Worm (Caenorhabditis elegans) whole organism, dauer: Measurements from ENCODE around the gene best-24.

Source experiments
- unc-62 ChIP-seq: sonication (generic microtip); optimal IDR thresholded peaks from 2 replicates; lab custom pipeline; 2017; ENCODE audit warnings: missing biosample characterization, missing genetic modification reagents, missing genetic modification characterization

Gene best-24

ce11 chrIII:7882900-7883299 is 17.9 kb upstream of the best-24 start, which contains the start of gene ZK688.9:
Gene ZK688.9 (minus strand): TSS chrIII:7883000.
- TF ChIP-seq unc-62 (GFP tag; lab: Kevin White, UChicago), result no peak

- TF ChIP-seq unc-62 (GFP tag; lab: Kevin White, UChicago), result no peak
Observed at ce11 chrIII:7884863-7885262, 16.0 kb upstream of the best-24 start, which contains the start of gene ZK688.11. Gene ZK688.11 (minus strand): TSS chrIII:7884963.

DNA sequence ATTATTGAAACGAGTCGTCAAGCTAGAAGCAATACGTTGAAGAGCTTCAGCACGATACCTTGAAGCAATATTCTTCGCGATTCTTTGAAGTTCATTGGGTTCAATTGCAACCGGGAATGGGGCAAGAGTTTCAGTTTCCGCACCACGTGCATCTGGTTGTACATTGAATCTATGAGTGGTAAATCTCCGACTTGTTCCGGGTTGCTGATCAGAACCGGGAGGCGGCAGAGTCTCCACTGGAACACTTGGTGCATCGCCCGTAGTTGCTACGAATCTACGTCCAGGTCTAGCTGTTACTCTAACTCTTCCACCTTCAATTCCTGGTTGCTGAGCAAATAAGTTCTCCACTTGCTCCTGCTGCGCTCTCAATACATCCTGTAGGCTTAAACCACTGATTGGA is 11.8 kb upstream of the best-24 start:
- TF ChIP-seq unc-62 (GFP tag; lab: Kevin White, UChicago), result no peak

ce11 chrIII:7891573-7892306 is 9.1 kb upstream of the best-24 start, which contains the start of the genes ZK688.5 and fahd-1:
Gene ZK688.5 (minus strand): TSS chrIII:7891623.
Gene fahd-1 (plus strand): TSS chrIII:7892256.
- TF ChIP-seq unc-62 (GFP tag; lab: Kevin White, UChicago), result no peak

DNA sequence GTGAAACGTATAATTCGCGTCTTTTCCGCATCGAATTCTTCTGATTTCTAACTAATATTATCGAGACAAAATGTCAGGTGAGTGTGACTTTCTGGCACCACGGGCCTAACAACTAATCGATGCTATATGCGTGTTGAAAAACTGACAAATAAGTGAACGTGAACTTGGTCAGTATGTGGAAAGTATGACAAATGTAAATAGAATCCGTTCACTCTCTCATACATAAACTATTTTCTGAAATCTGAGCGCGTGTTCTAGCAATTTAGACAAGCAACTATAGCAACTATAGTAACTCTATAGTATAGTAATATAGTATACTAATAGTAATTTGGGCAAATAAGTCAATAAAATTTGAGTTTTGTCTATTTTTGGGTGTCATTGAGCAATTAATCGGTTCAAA is 8.5 kb upstream of the best-24 start:
- no peak for TF ChIP-seq unc-62 (GFP tag; lab: Kevin White, UChicago)

DNA sequence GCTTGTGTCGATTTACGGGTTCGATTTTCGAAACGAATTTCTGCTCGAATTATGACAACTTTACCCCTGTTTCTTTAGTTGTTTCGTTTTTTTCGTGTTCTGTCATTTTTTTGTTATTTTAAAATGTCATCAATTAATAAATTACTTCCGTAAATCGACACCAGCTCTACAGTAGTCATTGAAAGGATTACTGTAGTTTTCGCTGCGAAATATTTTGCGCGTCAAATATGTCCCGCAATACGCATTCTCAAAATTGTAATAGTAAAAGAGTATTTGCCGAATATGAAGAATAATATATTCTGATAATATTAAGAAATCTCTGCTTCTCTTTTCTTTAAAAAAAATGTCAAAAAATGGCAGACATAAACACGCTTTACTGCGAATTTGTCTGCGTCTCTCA is 7.6 kb upstream of the best-24 start:
- TF ChIP-seq unc-62 (GFP tag; lab: Kevin White, UChicago), result no peak

- TF ChIP-seq unc-62 (GFP tag; lab: Kevin White, UChicago), result no peak
Observed at ce11 chrIII:7894724-7895123, 6.1 kb upstream of the best-24 start, which contains the start of gene ZK688.4. Gene ZK688.4 (plus strand): TSS chrIII:7895024.

ce11 chrIII:7896925-7897324 is 3.9 kb upstream of the best-24 start, which contains the start of gene ZK688.10:
Gene ZK688.10 (minus strand): TSS chrIII:7897025.
- no peak for TF ChIP-seq unc-62 (GFP tag; lab: Kevin White, UChicago)

- no peak for TF ChIP-seq unc-62 (GFP tag; lab: Kevin White, UChicago)
Observed at ce11 chrIII:7897733-7898132, 3.1 kb upstream of the best-24 start.

DNA sequence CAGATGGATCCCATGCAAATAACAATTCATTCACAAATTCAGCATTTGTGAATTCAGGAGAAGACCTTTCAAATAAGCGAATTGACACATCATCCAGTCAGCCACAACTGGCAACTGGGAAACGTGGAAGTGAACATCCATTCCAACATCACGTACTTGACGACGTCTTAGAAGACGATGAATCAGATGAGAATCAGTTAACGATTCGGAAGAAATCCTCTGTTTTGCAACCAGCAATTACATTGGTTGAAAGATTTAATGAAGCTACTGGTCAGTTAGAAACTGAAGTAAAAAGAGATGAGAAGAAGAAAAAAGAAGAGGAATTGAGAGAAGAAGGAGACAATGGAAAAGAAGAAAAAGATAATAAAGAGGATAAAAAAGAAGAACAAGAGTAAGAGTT is 2.6 kb downstream of the best-24 start:
- TF ChIP-seq unc-62 (GFP tag; lab: Kevin White, UChicago), result no peak

DNA sequence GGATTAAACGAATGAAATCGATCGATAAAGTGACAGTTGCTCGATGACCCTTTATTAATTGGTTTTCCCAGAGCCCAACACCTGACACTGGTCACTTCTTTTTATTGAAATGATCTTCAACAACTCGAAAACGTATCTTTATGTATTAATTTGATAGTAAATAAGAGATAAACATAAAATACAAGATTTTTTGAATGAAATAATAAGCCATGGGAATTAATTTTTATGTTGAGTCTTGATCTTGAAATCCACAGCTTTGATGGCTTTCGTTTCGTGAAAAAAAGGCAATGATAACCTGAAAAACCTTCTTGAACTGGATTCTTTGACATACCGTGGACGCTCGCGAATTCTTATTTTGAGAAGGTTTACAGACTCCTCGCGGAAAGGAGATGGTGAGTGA is 6.7 kb downstream of the best-24 start, which contains the start of gene pcp-5:
Gene pcp-5 (minus strand): TSS at position 101 of the 400 bp plus-strand sequence.
- no peak for TF ChIP-seq unc-62 (GFP tag; lab: Kevin White, UChicago)

DNA sequence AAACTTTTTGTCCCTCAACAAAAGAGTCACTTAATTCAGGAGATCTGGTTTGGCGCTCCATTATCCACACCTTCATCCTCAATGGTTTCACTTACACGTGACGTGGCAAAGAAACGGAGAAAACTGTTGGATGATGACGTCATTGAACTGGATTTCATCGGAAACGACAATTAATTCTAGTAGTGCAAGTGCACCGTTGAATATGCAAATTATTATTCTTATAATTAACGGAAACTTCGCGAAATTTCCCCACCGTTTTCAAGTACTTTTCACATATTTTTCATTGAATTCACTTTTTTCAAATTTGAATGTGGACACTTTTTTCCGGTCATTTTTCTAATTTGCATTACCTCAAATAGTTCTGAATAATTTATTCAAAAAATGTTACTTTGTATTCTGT is 8.4 kb downstream of the best-24 start, which contains the start of gene ZK688.1:
Gene ZK688.1 (plus strand): TSS at position 301 of the 400 bp plus-strand sequence.
- TF ChIP-seq unc-62 (GFP tag; lab: Kevin White, UChicago), result no peak

- TF ChIP-seq unc-62 (GFP tag; lab: Kevin White, UChicago), result no peak
Observed at ce11 chrIII:7911621-7912020, 10.8 kb downstream of the best-24 start, which contains the start of gene ZK688.7. Gene ZK688.7 (minus strand): TSS chrIII:7911634.

ce11 chrIII:7913488-7913887 is 12.7 kb downstream of the best-24 start, which contains the start of gene ZK688.12:
Gene ZK688.12 (minus strand): TSS chrIII:7913588.
- no peak for TF ChIP-seq unc-62 (GFP tag; lab: Kevin White, UChicago)

DNA sequence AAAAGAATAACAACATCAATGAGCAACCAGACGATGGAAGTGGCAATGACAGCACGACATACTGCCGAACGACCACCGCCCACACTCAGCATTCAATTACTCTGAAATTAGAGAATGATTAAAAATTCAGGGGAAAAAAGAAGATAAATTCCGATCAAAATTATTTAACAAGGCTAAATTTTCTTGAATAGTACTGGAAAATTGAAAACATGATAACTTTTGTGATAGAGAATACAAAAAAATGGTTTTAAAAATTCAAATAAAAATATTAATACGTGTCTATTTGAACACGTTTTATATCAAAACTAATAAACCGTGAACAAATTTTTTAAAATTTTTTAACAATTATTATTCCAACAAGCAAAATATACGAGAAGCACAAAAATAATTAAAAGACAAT is 16.8 kb downstream of the best-24 start, which contains the start of gene gly-3:
Gene gly-3 (minus strand): TSS at position 101 of the 400 bp plus-strand sequence.
- TF ChIP-seq unc-62 (GFP tag; lab: Kevin White, UChicago), result no peak

ce11 chrIII:7919823-7920222 is 19.0 kb downstream of the best-24 start, which contains the start of gene C29E4.14:
Gene C29E4.14 (plus strand): TSS chrIII:7920123.
- TF ChIP-seq unc-62 (GFP tag; lab: Kevin White, UChicago), result no peak
